Fruit fly (Drosophila melanogaster) whole organism, pupa: Measurements from ENCODE around the gene CG7367.
"Not testable (repeated sequence)": the region's sequence is repeated elsewhere in the genome, so short reads cannot be mapped to it uniquely, and the experiment has no call there.

ENCODE experiments used
- CG10348 ChIP-seq: fragments of 200-800 bp; sonication (Bioruptor generic); IDR thresholded peaks from 2 replicates; pipeline ENCODE4 v1.3.6; 2022; ENCODE audit warnings: missing biosample characterization, missing genetic modification characterization
- CG12605 ChIP-seq: fragments of 200-800 bp; sonication (Bioruptor generic); IDR thresholded peaks from 2 replicates; pipeline ENCODE4 v1.3.6; 2022; ENCODE audit warnings: missing biosample characterization, missing genetic modification characterization
- CG13204 ChIP-seq: fragments of 200-800 bp; sonication (Bioruptor generic); optimal IDR thresholded peaks from 2 replicates; lab custom pipeline; 2018; ENCODE audit warnings: missing biosample characterization, mild to moderate bottlenecking, missing genetic modification characterization, moderate library complexity
- CG14655 ChIP-seq: fragments of 200-800 bp; sonication (Bioruptor generic); optimal IDR thresholded peaks from 3 replicates; lab custom pipeline; 2017; ENCODE audit warnings: mild to moderate bottlenecking, missing biosample characterization, missing genetic modification reagents, missing genetic modification characterization
- CG15710 ChIP-seq: fragments of 200-800 bp; sonication (Bioruptor generic); optimal IDR thresholded peaks from 2 replicates; lab custom pipeline; 2018; ENCODE audit warnings: missing biosample characterization, mild to moderate bottlenecking, missing genetic modification characterization, moderate library complexity
- CG17806 ChIP-seq: fragments of 200-800 bp; sonication (Bioruptor generic); optimal IDR thresholded peaks from 2 replicates; lab custom pipeline; 2018; ENCODE audit warnings: missing biosample characterization, mild to moderate bottlenecking, missing genetic modification characterization, moderate library complexity
- CG32121 ChIP-seq: fragments of 200-800 bp; sonication (Bioruptor generic); IDR thresholded peaks from 2 replicates; pipeline ENCODE4 v1.3.6; 2022; ENCODE audit warnings: missing biosample characterization, missing genetic modification characterization
- CG34367 ChIP-seq: fragments of 200-800 bp; sonication (Bioruptor generic); optimal IDR thresholded peaks from 2 replicates; lab custom pipeline; 2018; ENCODE audit warnings: missing biosample characterization, mild to moderate bottlenecking, missing genetic modification characterization
- CG4496 ChIP-seq: fragments of 200-800 bp; sonication (Bioruptor generic); IDR thresholded peaks from 3 replicates; pipeline ENCODE4 v1.3.6; 2022; ENCODE audit warnings: missing biosample characterization, missing genetic modification characterization
- CG8159 ChIP-seq: fragments of 200-800 bp; sonication (Bioruptor generic); optimal IDR thresholded peaks from 3 replicates; lab custom pipeline; 2018; ENCODE audit warnings: missing biosample characterization, mild to moderate bottlenecking, missing genetic modification characterization, moderate library complexity
- CG8301 ChIP-seq: fragments of 200-800 bp; sonication (Bioruptor generic); optimal IDR thresholded peaks from 2 replicates; lab custom pipeline; 2018; ENCODE audit warnings: missing biosample characterization, mild to moderate bottlenecking, missing genetic modification characterization
- CG9948 ChIP-seq: fragments of 200-800 bp; sonication (Bioruptor generic); optimal IDR thresholded peaks from 2 replicates; lab custom pipeline; 2018; ENCODE audit warnings: missing biosample characterization, mild to moderate bottlenecking, missing genetic modification characterization, moderate library complexity
- D1 ChIP-seq: fragments of 200-800 bp; sonication (Bioruptor generic); optimal IDR thresholded peaks from 2 replicates; lab custom pipeline; 2018; ENCODE audit warnings: missing biosample characterization, mild to moderate bottlenecking, missing genetic modification characterization, moderate library complexity
- EcR ChIP-seq: fragments of 200-800 bp; sonication (Bioruptor generic); optimal IDR thresholded peaks from 3 replicates; lab custom pipeline; 2019; ENCODE audit warnings: missing biosample characterization, missing genetic modification characterization, mild to moderate bottlenecking, moderate library complexity, missing genetic modification reagents
- Ets98B ChIP-seq: fragments of 200-800 bp; sonication (Bioruptor generic); IDR thresholded peaks from 2 replicates; pipeline ENCODE4 v1.3.6; 2022; ENCODE audit warnings: missing biosample characterization, missing genetic modification characterization
- Pif1A ChIP-seq: fragments of 200-800 bp; sonication (Bioruptor generic); optimal IDR thresholded peaks from 3 replicates; lab custom pipeline; 2016; ENCODE audit warnings: missing biosample characterization, missing genetic modification characterization
- Pif1B ChIP-seq: fragments of 200-800 bp; sonication (Bioruptor generic); optimal IDR thresholded peaks from 3 replicates; lab custom pipeline; 2016; ENCODE audit warnings: missing biosample characterization, missing genetic modification characterization
- Snoo ChIP-seq: fragments of 200-800 bp; sonication (Bioruptor generic); optimal IDR thresholded peaks from 3 replicates; lab custom pipeline; 2017; ENCODE audit warnings: missing biosample characterization, mild to moderate bottlenecking, missing genetic modification characterization, inconsistent platforms
- fd96Ca ChIP-seq: fragments of 200-800 bp; sonication (Bioruptor generic); IDR thresholded peaks from 3 replicates; pipeline ENCODE4 v1.3.6; 2022; ENCODE audit warnings: missing biosample characterization, missing genetic modification characterization
- gl ChIP-seq: fragments of 200-800 bp; sonication (Bioruptor generic); optimal IDR thresholded peaks from 2 replicates; lab custom pipeline; 2018; ENCODE audit warnings: missing biosample characterization, mild to moderate bottlenecking, missing genetic modification characterization
- rn ChIP-seq: fragments of 200-800 bp; sonication (Bioruptor generic); IDR thresholded peaks from 2 replicates; pipeline ENCODE4 v1.3.6; 2022; ENCODE audit warnings: missing biosample characterization, missing genetic modification characterization

The CG7367 gene

DNA sequence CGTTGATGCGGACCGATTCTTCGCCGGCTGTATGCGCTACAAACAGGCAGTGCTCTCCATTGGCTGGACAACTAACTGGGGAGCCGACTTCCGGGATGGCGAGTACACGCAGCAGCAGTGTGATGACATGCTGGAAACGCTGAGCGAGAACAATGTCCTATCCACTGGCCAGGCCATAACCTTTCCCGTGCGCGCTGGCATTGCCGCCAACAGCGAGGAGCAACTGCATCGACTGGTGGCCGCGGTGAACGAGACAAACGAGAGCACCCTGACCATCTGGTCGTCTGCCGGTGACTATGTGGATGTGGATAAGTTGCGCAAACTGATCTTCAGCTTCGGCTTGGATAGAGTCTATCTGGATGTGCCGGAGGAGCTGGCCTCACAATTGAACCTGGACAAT lies 53.4 kb downstream of the CG7367 start:
- TF ChIP-seq CG9948 (no peak), Pif1B (GFP tag; lab: Kevin White, UChicago) (no peak), Pif1A (no peak), CG8301 (no peak), CG32121 (GFP tag; lab: Robert Waterston, UW) (no peak), D1 (tag; lab: Kevin White, UChicago) (no peak), CG17806 (tag; lab: Kevin White, UChicago) (no peak), CG15710 (tag; lab: Kevin White, UChicago) (no peak), fd96Ca (GFP tag; lab: Robert Waterston, UW) (no peak), rn (GFP tag; lab: Robert Waterston, UW) (no peak), gl (tag; lab: Kevin White, UChicago) (no peak), CG10348 (no peak), CG4496 (GFP tag; lab: Robert Waterston, UW) (no peak), EcR (GFP tag; lab: Kevin White, UChicago) (no peak), CG8159 (tag; lab: Kevin White, UChicago) (no peak), CG34367 (no peak), CG13204 (GFP tag; lab: Kevin White, UChicago) (no peak)

DNA sequence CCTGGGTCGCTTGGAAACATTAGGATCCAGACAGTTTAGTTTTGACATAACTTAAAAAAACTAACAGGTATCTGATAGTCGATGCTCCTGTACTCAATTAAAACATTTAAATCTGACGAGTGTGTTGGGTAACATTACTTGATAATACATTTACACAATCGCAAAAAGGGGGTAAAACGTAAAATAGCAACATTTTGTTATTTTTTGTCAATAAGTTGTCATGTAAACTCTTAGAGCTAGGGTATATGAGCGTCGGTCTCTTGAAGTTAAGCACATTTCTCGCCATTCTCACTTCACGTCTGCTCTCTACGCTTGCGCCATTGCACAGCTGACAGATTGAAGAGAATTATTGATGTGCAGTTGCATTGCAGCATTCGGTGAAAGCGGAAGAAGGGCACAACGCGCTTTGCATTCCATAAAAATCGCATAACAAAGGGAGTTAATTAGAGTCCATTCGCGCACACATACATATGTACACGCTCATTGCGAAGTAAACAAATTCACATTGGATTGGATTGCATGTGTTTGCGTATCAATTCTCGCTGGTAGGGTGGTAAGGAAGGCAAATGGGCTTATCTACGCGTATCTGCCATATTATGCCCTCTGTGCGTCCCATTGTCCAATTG lies 54.6 kb downstream of the CG7367 start:
- TF ChIP-seq CG8301, result peak; percentile 57
- peak; percentile 55 for TF ChIP-seq EcR (GFP tag; lab: Kevin White, UChicago)
- TF ChIP-seq CG15710 (tag; lab: Kevin White, UChicago), result peak; percentile 30
- peak; percentile 67 for TF ChIP-seq CG14655 (GFP tag; lab: Kevin White, UChicago)
- TF ChIP-seq fd96Ca (GFP tag; lab: Robert Waterston, UW), result peak; percentile 58; the same call in 1 of the 3 replicates
- TF ChIP-seq Pif1A, result peak; percentile 68
- no peak for TF ChIP-seq CG10348
- peak; percentile 55 for TF ChIP-seq Snoo (tag; lab: Kevin White, UChicago)
- TF ChIP-seq D1 (tag; lab: Kevin White, UChicago), result no peak
- TF ChIP-seq gl (tag; lab: Kevin White, UChicago), result no peak
- TF ChIP-seq CG4496 (GFP tag; lab: Robert Waterston, UW), result peak; percentile 78; the same call in 2 of the 3 replicates
- no peak for TF ChIP-seq CG34367
- peak; percentile 4 for TF ChIP-seq CG13204 (GFP tag; lab: Kevin White, UChicago)
- TF ChIP-seq CG12605 (GFP tag; lab: Robert Waterston, UW), result 0 out of 2 replicates have a peak, but pooled peaks have one; percentile 35
- peak; percentile 66 for TF ChIP-seq Pif1B (GFP tag; lab: Kevin White, UChicago)
- peak; percentile 30 for TF ChIP-seq CG17806 (tag; lab: Kevin White, UChicago)
- peak; percentile 56; the same call in 1 of the 2 replicates for TF ChIP-seq CG32121 (GFP tag; lab: Robert Waterston, UW)
- TF ChIP-seq rn (GFP tag; lab: Robert Waterston, UW), result 0 out of 2 replicates have a peak, but pooled peaks have one; percentile 24
- TF ChIP-seq CG9948, result peak; percentile 35
- peak; percentile 62 for TF ChIP-seq CG8159 (tag; lab: Kevin White, UChicago)
- peak; percentile 29; the same call in 1 of the 2 replicates for TF ChIP-seq Ets98B (GFP tag; lab: Robert Waterston, UW)

- peak; percentile 30; the same call in 1 of the 2 replicates for TF ChIP-seq Ets98B (GFP tag; lab: Robert Waterston, UW)
- TF ChIP-seq fd96Ca (GFP tag; lab: Robert Waterston, UW), result 0 out of 3 replicates have a peak, but pooled peaks have one; percentile 20
- TF ChIP-seq CG10348, result no peak
- peak; percentile 80 for TF ChIP-seq CG12605 (GFP tag; lab: Robert Waterston, UW)
- peak; percentile 22; the same call in 1 of the 3 replicates for TF ChIP-seq CG4496 (GFP tag; lab: Robert Waterston, UW)
- TF ChIP-seq CG13204 (GFP tag; lab: Kevin White, UChicago), result peak; percentile 3
- TF ChIP-seq CG34367, result no peak
- no peak for TF ChIP-seq CG9948
- no peak for TF ChIP-seq CG32121 (GFP tag; lab: Robert Waterston, UW)
- TF ChIP-seq rn (GFP tag; lab: Robert Waterston, UW), result no peak
Observed at dm6 chr2L:7984059-7984800, 55.4 kb downstream of the CG7367 start, which contains the start of gene Snoo. Snoo (minus strand) TSS chr2L:7984196.

- TF ChIP-seq D1 (tag; lab: Kevin White, UChicago); Snoo (tag; lab: Kevin White, UChicago); CG32121 (GFP tag; lab: Robert Waterston, UW): not testable (repeated sequence)
- TF ChIP-seq, all 21 proteins: peak for 0; not testable (repeated sequence) for 21
Observed at dm6 chr2L:7983646-7984045, 55.9 kb downstream of the CG7367 start, which contains the start of gene CG7231. CG7231 (plus strand) TSS chr2L:7983946.
